Worm (Caenorhabditis elegans): ENCODE results near the gene Y62E10A.13.

The Y62E10A.13 gene

ce11 chrIV:13393246-13393716 lies 5.6 kb downstream of the Y62E10A.13 start (continued):
- TF ChIP-seq ceh-16 (tag; optimal IDR thresholded peaks at IDR 0.05) (no peak), ztf-1 (GFP tag; conservative IDR thresholded peaks at IDR 0.05) (no peak), ztf-11 (tag; optimal IDR thresholded peaks at IDR 0.05) (no peak), lin-13 (GFP tag; optimal IDR thresholded peaks at IDR 0.05) (no peak), nhr-23 (tag; optimal IDR thresholded peaks at IDR 0.05) (no peak)

ce11 chrIV:13392230-13392629 lies 6.6 kb downstream of the Y62E10A.13 start:
- no peak for TF ChIP-seq ceh-16 (tag; optimal IDR thresholded peaks at IDR 0.05)
- no peak for TF ChIP-seq dmd-4 (tag; optimal IDR thresholded peaks at IDR 0.05)

ce11 chrIV:13390770-13391169 lies 8.1 kb downstream of the Y62E10A.13 start:
- TF ChIP-seq sma-3 (GFP tag; optimal IDR thresholded peaks at IDR 0.05), result no peak
- no peak for TF ChIP-seq peb-1 (tag; optimal IDR thresholded peaks at IDR 0.05)
- TF ChIP-seq nhr-129 (tag; optimal IDR thresholded peaks at IDR 0.05), result peak; percentile 8
- TF ChIP-seq R02D3.7 (tag; optimal IDR thresholded peaks at IDR 0.05), result no peak

- TF ChIP-seq ztf-1 (GFP tag; conservative IDR thresholded peaks at IDR 0.05) (0 out of 2 replicates have a peak, but pooled peaks have one; percentile 77), unc-39 (tag; optimal IDR thresholded peaks at IDR 0.05) (no peak)
Measured at ce11 chrIV:13389237-13389636, 9.6 kb downstream of the Y62E10A.13 start.

- TF ChIP-seq nhr-25 (tag; optimal IDR thresholded peaks at IDR 0.05) (peak; percentile 48), Y55F3AM.14 (GFP tag; optimal IDR thresholded peaks at IDR 0.05) (peak; percentile 57), nhr-6 (tag; optimal IDR thresholded peaks at IDR 0.05) (peak; percentile 28), gmeb-1 (tag; optimal IDR thresholded peaks at IDR 0.05) (peak; percentile 40), lsy-2 (tag; optimal IDR thresholded peaks at IDR 0.05) (peak in 1 of 2 experiments; percentile 3), egl-27 (tag; optimal IDR thresholded peaks at IDR 0.05) (no peak), nhr-129 (tag; optimal IDR thresholded peaks at IDR 0.05) (peak; percentile 16), ztf-4 (tag; optimal IDR thresholded peaks at IDR 0.05) (no peak), ama-1 (optimal IDR thresholded peaks at IDR 0.05) (peak; percentile 44), crh-2 (tag; optimal IDR thresholded peaks at IDR 0.05) (peak; percentile 9), nhr-21 (tag; optimal IDR thresholded peaks at IDR 0.05) (peak; percentile 84), nhr-77 (tag; optimal IDR thresholded peaks at IDR 0.05) (no peak), unc-55 (GFP tag; optimal IDR thresholded peaks at IDR 0.05) (peak; percentile 7)
Measured at ce11 chrIV:13388779-13389178, 10.1 kb downstream of the Y62E10A.13 start.

- TF ChIP-seq egl-27 (tag; optimal IDR thresholded peaks at IDR 0.05) (no peak), skn-1 (tag; optimal IDR thresholded peaks at IDR 0.05) (no peak), nhr-129 (tag; optimal IDR thresholded peaks at IDR 0.05) (no peak), aly-2 (tag; optimal IDR thresholded peaks at IDR 0.05) (no peak), elt-1 (tag; optimal IDR thresholded peaks at IDR 0.05) (no peak)
Measured at ce11 chrIV:13386903-13387302, 11.9 kb downstream of the Y62E10A.13 start, which contains the start of gene lsm-3. Gene lsm-3 (plus strand): TSS chrIV:13387203.

- TF ChIP-seq nhr-77 (tag; optimal IDR thresholded peaks at IDR 0.05) (no peak), alr-1 (tag; optimal IDR thresholded peaks at IDR 0.05) (peak; percentile 36), nhr-129 (tag; optimal IDR thresholded peaks at IDR 0.05) (peak; percentile 98), C34F6.9 (tag; optimal IDR thresholded peaks at IDR 0.05) (peak; percentile 80), unc-55 (GFP tag; optimal IDR thresholded peaks at IDR 0.05) (peak; percentile 95), lsy-2 (tag; optimal IDR thresholded peaks at IDR 0.05) (peak; percentile 45 to 86), ztf-4 (tag; optimal IDR thresholded peaks at IDR 0.05) (peak; percentile 56), sem-4 (tag; optimal IDR thresholded peaks at IDR 0.05) (peak; percentile 68), sma-3 (GFP tag; optimal IDR thresholded peaks at IDR 0.05) (peak; percentile 58), mab-5 (tag; optimal IDR thresholded peaks at IDR 0.05) (peak; percentile 67), ztf-1 (GFP tag; conservative IDR thresholded peaks at IDR 0.05) (no peak), dmd-4 (tag; optimal IDR thresholded peaks at IDR 0.05) (no peak), elt-1 (tag; optimal IDR thresholded peaks at IDR 0.05) (no peak), nhr-23 (tag; optimal IDR thresholded peaks at IDR 0.05) (no peak), lin-11 (tag; optimal IDR thresholded peaks at IDR 0.05) (peak; percentile 73), nhr-6 (tag; optimal IDR thresholded peaks at IDR 0.05) (peak; percentile 51), unc-39 (tag; optimal IDR thresholded peaks at IDR 0.05) (no peak), F13H6.1 (tag; optimal IDR thresholded peaks at IDR 0.05) (peak; percentile 51), nhr-25 (tag; optimal IDR thresholded peaks at IDR 0.05) (peak; percentile 76), snpc-4 (tag; optimal IDR thresholded peaks at IDR 0.05) (peak; percentile 78), egl-27 (tag; optimal IDR thresholded peaks at IDR 0.05) (peak; percentile 50), crh-2 (tag; optimal IDR thresholded peaks at IDR 0.05) (peak; percentile 86), nhr-21 (tag; optimal IDR thresholded peaks at IDR 0.05) (peak; percentile 58), lin-39 (tag; optimal IDR thresholded peaks at IDR 0.05) (no peak), fos-1 (tag; optimal IDR thresholded peaks at IDR 0.05) (peak; percentile 32), gmeb-1 (tag; optimal IDR thresholded peaks at IDR 0.05) (peak; percentile 79), sma-9 (GFP tag; optimal IDR thresholded peaks at IDR 0.05) (peak; percentile 71), sma-9 (tag; optimal IDR thresholded peaks at IDR 0.05) (no peak), lin-13 (GFP tag; optimal IDR thresholded peaks at IDR 0.05) (peak; percentile 78), aly-2 (tag; optimal IDR thresholded peaks at IDR 0.05) (no peak)
Measured at ce11 chrIV:13386043-13386442, 12.8 kb downstream of the Y62E10A.13 start, which contains the start of the genes Y62E10A.20, Y62E10A.23 and mdt-9. Gene Y62E10A.20 (minus strand): TSS chrIV:13386091. Gene Y62E10A.23 (plus strand): TSS chrIV:13386324. Gene mdt-9 (plus strand): TSS chrIV:13386380.

Data from whole organism, L2 larva.